Fruit fly (Drosophila melanogaster): ENCODE data around the gene Eig71Ef.

Gene Eig71Ef

DNA sequence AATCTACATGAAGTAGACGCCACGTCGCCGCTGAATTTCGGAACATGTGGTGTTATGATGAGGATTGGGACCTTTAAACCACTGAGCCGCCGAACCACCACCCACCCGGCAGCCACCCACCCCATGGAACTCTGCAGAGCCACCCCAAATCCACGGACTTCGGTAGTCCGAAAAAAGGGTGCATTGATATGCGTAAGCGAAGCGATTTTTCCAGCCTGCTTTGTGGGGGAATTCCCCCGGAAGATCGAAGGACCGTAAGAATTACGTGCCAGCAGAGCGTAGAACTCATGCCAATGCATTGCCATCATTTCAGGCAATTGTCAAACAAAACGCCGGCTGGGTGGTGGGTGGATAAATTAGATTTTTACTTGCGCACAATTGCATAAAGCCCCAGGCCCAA is 21.1 kb upstream of the Eig71Ef start:
- TF ChIP-seq CHES-1-like (GFP tag; optimal IDR thresholded peaks at IDR 0.05) (no peak), CG15011 (GFP tag; optimal IDR thresholded peaks at IDR 0.05) (no peak), chinmo (GFP tag; IDR thresholded peaks at IDR 0.05; ENCODE audit: partially characterized antibody) (0 out of 4 replicates have a peak, but pooled peaks have one; percentile 17), CG33557 (GFP tag; optimal IDR thresholded peaks at IDR 0.05) (no peak), CG12744 (GFP tag; optimal IDR thresholded peaks at IDR 0.05) (no peak), gcm (GFP tag; optimal IDR thresholded peaks at IDR 0.05) (no peak), CG10654 (GFP tag; optimal IDR thresholded peaks at IDR 0.05) (no peak), CG15514 (GFP tag; optimal IDR thresholded peaks at IDR 0.05) (no peak), Sox100B (GFP tag; optimal IDR thresholded peaks at IDR 0.05) (no peak), CG13287 (GFP tag; IDR thresholded peaks at IDR 0.05; ENCODE audit: partially characterized antibody) (no peak), Bgb (GFP tag; IDR thresholded peaks at IDR 0.05; ENCODE audit: partially characterized antibody) (peak; percentile 67; the same call in 1 of the 2 replicates), nerfin-2 (GFP tag; IDR thresholded peaks at IDR 0.05; ENCODE audit: partially characterized antibody) (peak; percentile 46; the same call in 1 of the 2 replicates), CG9817 (tag; optimal IDR thresholded peaks at IDR 0.05) (no peak), CG2875 (GFP tag; optimal IDR thresholded peaks at IDR 0.05) (no peak), CG33213 (GFP tag; optimal IDR thresholded peaks at IDR 0.05) (no peak), eve (GFP tag; optimal IDR thresholded peaks at IDR 0.05) (no peak), NC2α (GFP tag; optimal IDR thresholded peaks at IDR 0.05) (no peak), CG1647 (GFP tag; optimal IDR thresholded peaks at IDR 0.05) (no peak), Six4 (GFP tag; optimal IDR thresholded peaks at IDR 0.05) (no peak), pb (GFP tag; optimal IDR thresholded peaks at IDR 0.05) (no peak), Chrac-16 (GFP tag; optimal IDR thresholded peaks at IDR 0.05) (no peak), shn (GFP tag; optimal IDR thresholded peaks at IDR 0.05) (no peak), CG18476 (GFP tag; optimal IDR thresholded peaks at IDR 0.05) (no peak), CG10209 (GFP tag; optimal IDR thresholded peaks at IDR 0.05) (no peak), CG16815 (GFP tag; optimal IDR thresholded peaks at IDR 0.05) (no peak), tna (GFP tag; IDR thresholded peaks at IDR 0.05; ENCODE audit: partially characterized antibody) (0 out of 2 replicates have a peak, but pooled peaks have one; percentile 14), sd (tag; optimal IDR thresholded peaks at IDR 0.05) (peak; percentile 86), Aef1 (GFP tag; IDR thresholded peaks at IDR 0.05) (no peak), NK7.1 (GFP tag; optimal IDR thresholded peaks at IDR 0.05) (no peak), CG7271 (tag; optimal IDR thresholded peaks at IDR 0.05) (no peak), odd (GFP tag; optimal IDR thresholded peaks at IDR 0.05) (no peak), CG10462 (GFP tag; optimal IDR thresholded peaks at IDR 0.05) (no peak), otp (GFP tag; IDR thresholded peaks at IDR 0.05) (no peak), CG15073 (GFP tag; optimal IDR thresholded peaks at IDR 0.05) (no peak), CG3847 (GFP tag; IDR thresholded peaks at IDR 0.05) (no peak), pzg (GFP tag; optimal IDR thresholded peaks at IDR 0.05) (no peak), CG6791 (GFP tag; IDR thresholded peaks at IDR 0.05; ENCODE audit: partially characterized antibody) (peak; percentile 88), Hsf (GFP tag; optimal IDR thresholded peaks at IDR 0.05) (no peak), Trl (optimal IDR thresholded peaks at IDR 0.05) (no peak), Trl (GFP tag; optimal IDR thresholded peaks at IDR 0.05) (no peak), Ptx1 (GFP tag; IDR thresholded peaks at IDR 0.05) (no peak), nerfin-1 (tag; optimal IDR thresholded peaks at IDR 0.05) (peak; percentile 100), CG30403 (GFP tag; optimal IDR thresholded peaks at IDR 0.05) (no peak), btn (GFP tag; optimal IDR thresholded peaks at IDR 0.05) (no peak), CG11560 (tag; IDR thresholded peaks at IDR 0.05) (no peak), Ets97D (GFP tag; optimal IDR thresholded peaks at IDR 0.05) (no peak), Mad (GFP tag; optimal IDR thresholded peaks at IDR 0.05) (no peak), Doc2 (GFP tag; IDR thresholded peaks at IDR 0.05) (no peak), tx (GFP tag; optimal IDR thresholded peaks at IDR 0.05) (no peak), HmgZ (tag; optimal IDR thresholded peaks at IDR 0.05) (no peak), fd102C (GFP tag; optimal IDR thresholded peaks at IDR 0.05) (no peak), CG8924 (tag; optimal IDR thresholded peaks at IDR 0.05) (no peak)

Measured in whole organism, embryonic.